Worm (Caenorhabditis elegans) whole organism, L4 larva: ENCODE measurements around the gene dre-1.

Experiments used
- D1046.2 ChIP-seq: fragments of 200-800 bp; sonication (Bioruptor generic); IDR thresholded peaks from 2 replicates; pipeline ENCODE4 v1.3.6; 2022; ENCODE audit warnings: missing genetic modification characterization, missing compliant biosample characterization
- F26F4.8 ChIP-seq: fragments of 200-800 bp; sonication (Bioruptor generic); conservative IDR thresholded peaks from 2 replicates; pipeline ENCODE4 v1.3.6; 2022; ENCODE audit warnings: missing genetic modification characterization, missing compliant biosample characterization
- Y48G9A.11 ChIP-seq: fragments of 200-800 bp; sonication (Bioruptor generic); IDR thresholded peaks from 2 replicates; pipeline ENCODE4 v1.3.6; 2022; ENCODE audit warnings: missing genetic modification reagents, missing genetic modification characterization, missing compliant biosample characterization
- ama-1 ChIP-seq: fragments of 150-350 bp; optimal IDR thresholded peaks from 2 replicates; lab custom pipeline; 2014; ENCODE audit warnings: inconsistent platforms, mixed read lengths
- ceh-20 ChIP-seq: fragments of 200-800 bp; sonication (Bioruptor generic); IDR thresholded peaks from 2 replicates; pipeline ENCODE4 v1.3.6; 2022; ENCODE audit warnings: missing genetic modification reagents, missing genetic modification characterization, missing compliant biosample characterization
- ceh-28 ChIP-seq: fragments of 150-350 bp; optimal IDR thresholded peaks from 2 replicates; lab custom pipeline; 2014; ENCODE audit warnings: missing biosample characterization, missing genetic modification reagents, missing genetic modification characterization
- ceh-32 ChIP-seq: sonication (generic microtip); optimal IDR thresholded peaks from 2 replicates; lab custom pipeline; 2016; ENCODE audit warnings: mild to moderate bottlenecking, missing genetic modification characterization, missing compliant biosample characterization; ENCODE audit not compliant: poor library complexity
- cey-2 ChIP-seq: sonication (generic microtip); optimal IDR thresholded peaks from 3 replicates; lab custom pipeline; 2017; ENCODE audit warnings: missing genetic modification characterization, mild to moderate bottlenecking, missing compliant biosample characterization, antibody characterized with exemption, borderline replicate concordance; ENCODE audit not compliant: insufficient read depth
- ctbp-1 ChIP-seq: fragments of 200-800 bp; sonication (Bioruptor generic); IDR thresholded peaks from 2 replicates; pipeline ENCODE4 v1.3.6; 2022; ENCODE audit warnings: missing genetic modification reagents, missing genetic modification characterization, missing compliant biosample characterization
- daf-16 ChIP-seq, 3 experiments: sonication (generic microtip); optimal IDR thresholded peaks; 2 replicates each; lab custom pipeline; 2016 to 2017; ENCODE audit warnings: missing genetic modification characterization in 3 of 3, missing genetic modification reagents in 3 of 3, mild to moderate bottlenecking in 2 of 3, missing compliant biosample characterization in 2 of 3, missing biosample characterization in 1 of 3, moderate library complexity in 1 of 3
- dmd-6 ChIP-seq: fragments of 200-800 bp; sonication (Bioruptor generic); IDR thresholded peaks from 2 replicates; pipeline ENCODE4 v1.3.6; 2022; ENCODE audit warnings: missing genetic modification reagents, missing genetic modification characterization, missing compliant biosample characterization
- dve-1 ChIP-seq: sonication (generic microtip); optimal IDR thresholded peaks from 2 replicates; lab custom pipeline; 2017; ENCODE audit warnings: antibody characterized with exemption, mild to moderate bottlenecking, missing genetic modification characterization, missing compliant biosample characterization; ENCODE audit not compliant: insufficient read depth
- egl-27 ChIP-seq: sonication (generic microtip); optimal IDR thresholded peaks from 3 replicates; lab custom pipeline; 2017; ENCODE audit warnings: missing biosample characterization, missing genetic modification reagents, missing genetic modification characterization
- egl-43 ChIP-seq: fragments of 200-800 bp; sonication (Bioruptor generic); IDR thresholded peaks from 2 replicates; pipeline ENCODE4 v1.3.6; 2022; ENCODE audit warnings: missing genetic modification reagents, missing genetic modification characterization, missing compliant biosample characterization
- hlh-11 ChIP-seq: fragments of 200-800 bp; sonication (Bioruptor generic); optimal IDR thresholded peaks from 2 replicates; lab custom pipeline; 2018; ENCODE audit warnings: mild to moderate bottlenecking, missing genetic modification characterization, missing compliant biosample characterization
- hlh-30 ChIP-seq: sonication (generic microtip); optimal IDR thresholded peaks from 2 replicates; lab custom pipeline; 2017; ENCODE audit warnings: antibody characterized with exemption, mild to moderate bottlenecking, missing genetic modification characterization, missing compliant biosample characterization; ENCODE audit not compliant: insufficient read depth
- lim-7 ChIP-seq: fragments of 200-800 bp; sonication (Bioruptor generic); IDR thresholded peaks from 2 replicates; pipeline ENCODE4 v1.3.6; 2022; ENCODE audit warnings: missing genetic modification characterization, missing compliant biosample characterization
- lin-1 ChIP-seq: fragments of 200-800 bp; sonication (Bioruptor generic); IDR thresholded peaks from 2 replicates; pipeline ENCODE4 v1.3.6; 2022; ENCODE audit warnings: missing genetic modification reagents, missing genetic modification characterization, missing compliant biosample characterization
- lin-38 ChIP-seq: fragments of 200-800 bp; sonication (Bioruptor generic); IDR thresholded peaks from 2 replicates; pipeline ENCODE4 v1.3.6; 2022; ENCODE audit warnings: missing genetic modification reagents, missing genetic modification characterization, missing compliant biosample characterization
- lsy-2 ChIP-seq, 2 experiments: fragments of 150-350 bp in 1 of 2; sonication (generic microtip) in 1 of 2; optimal IDR thresholded peaks; 2 replicates each; lab custom pipeline; 2014 to 2017; ENCODE audit warnings: missing biosample characterization in 2 of 2, missing genetic modification characterization in 2 of 2
- madf-9 ChIP-seq: fragments of 200-800 bp; sonication (Bioruptor generic); conservative IDR thresholded peaks from 2 replicates; pipeline ENCODE4 v1.3.6; 2022; ENCODE audit warnings: missing genetic modification reagents, missing genetic modification characterization, missing compliant biosample characterization
- mdl-1 ChIP-seq, 2 experiments: fragments of 150-350 bp in 1 of 2; sonication (generic microtip) in 1 of 2; optimal IDR thresholded peaks; 2 replicates each; lab custom pipeline; 2014 to 2017; ENCODE audit warnings: missing biosample characterization in 2 of 2, missing genetic modification characterization in 2 of 2
- mdt-29 ChIP-seq: fragments of 200-800 bp; sonication (Bioruptor generic); IDR thresholded peaks from 2 replicates; pipeline ENCODE4 v1.3.6; 2022; ENCODE audit warnings: missing genetic modification reagents, missing genetic modification characterization, missing compliant biosample characterization
- mep-1 ChIP-seq: fragments of 150-350 bp; sonication (generic microtip); optimal IDR thresholded peaks from 3 replicates; lab custom pipeline; 2014; ENCODE audit warnings: missing biosample characterization, missing genetic modification characterization
- mes-2 ChIP-seq: sonication (generic microtip); optimal IDR thresholded peaks from 2 replicates; lab custom pipeline; 2016; ENCODE audit warnings: missing genotype, mild to moderate bottlenecking, missing genetic modification characterization, missing compliant biosample characterization; ENCODE audit not compliant: poor library complexity, severe bottlenecking
- nhr-102 ChIP-seq: sonication (generic microtip); optimal IDR thresholded peaks from 2 replicates; lab custom pipeline; 2016; ENCODE audit warnings: mild to moderate bottlenecking, missing genetic modification characterization, moderate library complexity, missing compliant biosample characterization
- nhr-28 ChIP-seq: fragments of 150-350 bp; optimal IDR thresholded peaks from 2 replicates; lab custom pipeline; 2014; ENCODE audit warnings: missing biosample characterization, missing genetic modification characterization
- pha-4 ChIP-seq, 2 experiments: fragments of 150-350 bp in 1 of 2; fragments of 200-800 bp in 1 of 2; sonication (Bioruptor generic) in 1 of 2; IDR thresholded peaks in 1 of 2; optimal IDR thresholded peaks in 1 of 2; 2 replicates each; pipeline versions ENCODE4 v1.3.6 to Lab custom; 2014 to 2022; ENCODE audit warnings: missing genetic modification characterization in 2 of 2, missing genetic modification reagents in 2 of 2, missing biosample characterization in 1 of 2, missing compliant biosample characterization in 1 of 2
- pqm-1 ChIP-seq: sonication (generic microtip); optimal IDR thresholded peaks from 2 replicates; lab custom pipeline; 2017; ENCODE audit warnings: missing biosample characterization, missing genetic modification characterization
- rbr-2 ChIP-seq: sonication (generic microtip); optimal IDR thresholded peaks from 2 replicates; lab custom pipeline; 2016; ENCODE audit warnings: missing genotype, missing genetic modification characterization, missing compliant biosample characterization
- snpc-1.2 ChIP-seq: fragments of 200-800 bp; sonication (Bioruptor generic); IDR thresholded peaks from 2 replicates; pipeline ENCODE4 v1.3.6; 2022; ENCODE audit warnings: missing genetic modification reagents, missing genetic modification characterization, missing compliant biosample characterization
- unc-62 ChIP-seq, 3 experiments: fragments of 150-350 bp in 1 of 3; sonication (generic microtip); optimal IDR thresholded peaks in 2 of 3; peaks in 1 of 3; 1 replicate in 1 of 3; 2 replicates in 2 of 3; lab custom pipeline; 2014 to 2017; ENCODE audit warnings: missing biosample characterization in 3 of 3, missing genetic modification characterization in 3 of 3, missing genetic modification reagents in 3 of 3, missing genotype in 1 of 3
- vab-7 ChIP-seq: fragments of 200-800 bp; sonication (Bioruptor generic); IDR thresholded peaks from 2 replicates; pipeline ENCODE4 v1.3.6; 2022; ENCODE audit warnings: missing genetic modification reagents, missing genetic modification characterization, missing compliant biosample characterization
- zag-1 ChIP-seq: fragments of 150-350 bp; optimal IDR thresholded peaks from 2 replicates; lab custom pipeline; 2014; ENCODE audit warnings: missing biosample characterization, missing genetic modification characterization
- zip-11 ChIP-seq: fragments of 200-800 bp; sonication (Bioruptor generic); IDR thresholded peaks from 2 replicates; pipeline ENCODE4 v1.3.6; 2022; ENCODE audit warnings: missing genetic modification characterization, missing compliant biosample characterization

Gene dre-1

DNA sequence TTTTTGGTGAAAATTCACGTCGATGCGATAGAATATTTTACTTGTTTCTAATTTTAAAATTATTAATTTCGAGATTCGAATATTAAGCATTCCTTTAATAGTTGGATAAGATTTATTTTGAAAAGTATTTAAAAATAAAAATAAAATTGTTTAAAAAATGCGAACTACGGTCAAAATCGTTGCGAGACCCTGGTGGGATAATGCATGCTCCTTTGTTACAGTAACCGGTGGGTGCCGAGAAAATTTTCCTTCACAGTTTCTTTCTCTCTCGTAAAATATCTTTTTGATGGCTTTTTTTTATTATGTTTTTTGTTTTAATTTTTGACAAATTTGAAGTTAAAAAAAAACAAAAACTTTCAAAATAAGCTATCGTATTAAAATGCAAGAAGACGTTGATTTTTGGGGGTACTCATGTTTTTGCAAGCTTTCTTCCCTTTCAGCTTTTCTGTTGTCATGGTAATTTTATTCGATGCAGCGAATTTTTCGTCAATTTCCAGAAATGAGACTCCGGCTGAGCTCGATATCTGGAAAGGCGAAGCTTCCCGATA, 49.6 kb downstream of the dre-1 start, which contains the start of gene dgtr-1:
TSS of gene dgtr-1 (plus strand) at position 498 of the 548 bp plus-strand sequence.
- TF ChIP-seq snpc-1.2 (GFP tag; lab: Robert Waterston, UW) (0 out of 2 replicates have a peak, but pooled peaks have one; percentile 22), ceh-32 (no peak), mdt-29 (GFP tag; lab: Robert Waterston, UW) (no peak), hlh-11 (tag; lab: Kevin White, UChicago) (no peak), lin-1 (GFP tag; lab: Robert Waterston, UW) (no peak), vab-7 (GFP tag; lab: Robert Waterston, UW) (no peak), lsy-2 (tag; optimal IDR thresholded peaks at IDR 0.05; lab: Kevin White, UChicago) (peak in 1 of 2 experiments; percentile 51), zag-1 (tag; lab: Kevin White, UChicago) (no peak), nhr-102 (tag; lab: Kevin White, UChicago) (no peak)

DNA sequence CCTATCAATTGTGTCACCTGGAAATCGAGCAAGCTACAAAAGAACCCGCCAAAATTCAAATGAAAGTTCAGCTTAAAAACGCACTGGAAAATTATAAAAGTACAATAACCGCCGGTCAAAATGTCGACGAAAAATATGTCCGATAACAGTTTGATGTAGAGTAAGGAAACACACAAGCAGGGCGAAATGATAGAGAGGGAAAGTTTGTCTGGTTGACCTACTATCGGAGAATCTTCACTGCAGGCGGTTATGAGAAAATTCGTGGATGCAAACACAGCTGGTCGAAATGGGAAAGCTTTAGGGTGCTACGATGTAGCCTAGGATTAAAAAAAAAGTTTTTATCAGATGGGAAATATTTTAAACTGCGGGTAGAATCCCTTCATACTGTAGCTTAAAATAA, 50.9 kb downstream of the dre-1 start:
- no peak for TF ChIP-seq ctbp-1
- TF ChIP-seq daf-16 (GFP tag; optimal IDR thresholded peaks at IDR 0.05; lab: Kevin White, UChicago): no peak
- peak; percentile 8 for TF ChIP-seq daf-16 (tag; optimal IDR thresholded peaks at IDR 0.05; lab: Kevin White, UChicago)
- no peak for TF ChIP-seq egl-43 (GFP tag; lab: Robert Waterston, UW)
- peak; percentile 2 for TF ChIP-seq hlh-11 (tag; lab: Kevin White, UChicago)
- TF ChIP-seq Y48G9A.11 (GFP tag; lab: Robert Waterston, UW): no peak
- no peak for TF ChIP-seq mep-1 (tag; lab: Kevin White, UChicago)
- peak; percentile 7 for TF ChIP-seq nhr-28 (tag; lab: Kevin White, UChicago)

DNA sequence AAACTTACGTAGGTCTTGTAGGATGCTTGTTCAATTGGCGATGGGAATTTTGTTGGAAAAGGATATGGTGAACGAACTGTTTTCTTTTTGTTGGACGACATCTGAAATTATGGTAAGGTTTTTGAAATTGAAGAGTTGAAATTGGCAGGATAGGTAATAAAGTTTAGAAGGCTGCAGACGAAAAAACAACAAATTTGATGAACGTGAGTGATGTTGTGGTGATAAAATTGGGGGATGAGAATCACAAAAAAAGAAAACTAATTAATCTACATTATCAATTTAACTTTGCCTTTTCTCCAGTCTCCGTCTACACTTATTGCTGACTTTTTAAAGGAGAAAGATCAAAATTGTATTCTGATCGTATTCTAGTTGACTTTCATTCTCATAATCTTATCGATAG, 52.5 kb downstream of the dre-1 start, which contains the start of gene cpt-6:
TSS of gene cpt-6 (minus strand) at position 101 of the 400 bp plus-strand sequence.
- TF ChIP-seq madf-9 (GFP tag; lab: Robert Waterston, UW): no peak
- no peak for TF ChIP-seq ama-1 (lab: Kevin White, UChicago)
- TF ChIP-seq Y48G9A.11 (GFP tag; lab: Robert Waterston, UW): no peak
- TF ChIP-seq zip-11: no peak
- TF ChIP-seq D1046.2: no peak
- no peak for TF ChIP-seq snpc-1.2 (GFP tag; lab: Robert Waterston, UW)
- no peak for TF ChIP-seq lin-38
- TF ChIP-seq hlh-30: no peak
- no peak for TF ChIP-seq pha-4 (GFP tag; IDR thresholded peaks at IDR 0.05; lab: Robert Waterston, UW)
- TF ChIP-seq pha-4 (tag; optimal IDR thresholded peaks at IDR 0.05; lab: Kevin White, UChicago): no peak
- TF ChIP-seq rbr-2 (tag; lab: Kevin White, UChicago): no peak
- no peak for TF ChIP-seq egl-27 (tag; lab: Kevin White, UChicago)
- no peak for TF ChIP-seq cey-2 (tag; lab: Kevin White, UChicago)
- TF ChIP-seq, all 104 proteins: peak for 0

DNA sequence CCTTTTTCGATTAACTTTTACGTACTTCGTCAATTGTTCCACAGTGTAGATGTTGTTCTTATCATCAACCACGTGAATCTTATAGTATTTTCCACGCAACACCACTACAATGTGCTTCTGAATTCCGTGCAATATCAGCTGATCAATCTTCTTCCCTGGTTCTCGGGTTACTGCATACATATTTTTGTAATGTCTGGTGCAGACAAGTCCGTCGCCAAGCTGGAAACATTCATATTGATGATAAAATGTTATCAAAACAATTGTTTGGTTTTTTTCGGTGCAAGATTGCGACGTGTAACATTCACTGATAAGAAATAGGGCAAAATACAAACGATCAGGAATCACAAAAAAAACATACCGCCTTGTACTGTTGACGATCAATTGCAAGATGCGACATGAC, 53.8 kb downstream of the dre-1 start:
- TF ChIP-seq nhr-28 (tag; lab: Kevin White, UChicago) (peak; percentile 34), dmd-6 (peak; percentile 62), mdl-1 (tag; optimal IDR thresholded peaks at IDR 0.05; lab: Kevin White, UChicago) (peak in 1 of 2 experiments; percentile 8), unc-62 (GFP tag; optimal IDR thresholded peaks at IDR 0.05 in 1 of 2; lab: Kevin White, UChicago) (peak in 1 of 2 experiments; percentile 96), unc-62 (tag; optimal IDR thresholded peaks at IDR 0.05; lab: Kevin White, UChicago) (no peak), daf-16 (GFP tag; optimal IDR thresholded peaks at IDR 0.05; lab: Kevin White, UChicago) (no peak), daf-16 (tag; optimal IDR thresholded peaks at IDR 0.05; lab: Kevin White, UChicago) (peak; percentile 59), hlh-30 (peak; percentile 48), mes-2 (tag; lab: Kevin White, UChicago) (no peak), ceh-28 (tag; lab: Kevin White, UChicago) (no peak), ceh-20 (GFP tag; lab: Robert Waterston, UW) (no peak), F26F4.8 (GFP tag; lab: Robert Waterston, UW) (no peak), lim-7 (GFP tag; lab: Robert Waterston, UW) (no peak), dve-1 (peak; percentile 12), pqm-1 (peak; percentile 13), hlh-11 (tag; lab: Kevin White, UChicago) (peak; percentile 58)
